Fruit fly (Drosophila melanogaster) whole organism, embryonic: ENCODE measurements around the gene CG7377.

Experiments used
- Aef1 ChIP-seq: fragments of 200-800 bp; sonication (Bioruptor generic); IDR thresholded peaks from 3 replicates; pipeline ENCODE4 v1.3.6; 2022; ENCODE audit warnings: missing biosample characterization, missing genetic modification characterization
- Blimp-1 ChIP-seq: fragments of 200-800 bp; sonication (Bioruptor generic); optimal IDR thresholded peaks from 3 replicates; lab custom pipeline; 2018; ENCODE audit warnings: missing biosample characterization, missing genetic modification characterization, mild to moderate bottlenecking, moderate library complexity, missing genetic modification reagents
- CG10209 ChIP-seq: fragments of 200-800 bp; sonication (Bioruptor generic); optimal IDR thresholded peaks from 3 replicates; lab custom pipeline; 2017; ENCODE audit warnings: missing biosample characterization, mild to moderate bottlenecking, missing genetic modification characterization, missing genetic modification reagents
- CG10543 ChIP-seq: fragments of 200-800 bp; sonication (Bioruptor generic); optimal IDR thresholded peaks from 3 replicates; lab custom pipeline; 2017; ENCODE audit warnings: missing biosample characterization, mild to moderate bottlenecking, missing genetic modification characterization, moderate library complexity
- CG11456 ChIP-seq: fragments of 200-800 bp; sonication (Bioruptor generic); IDR thresholded peaks from 3 replicates; pipeline ENCODE4 v1.3.6; 2022; ENCODE audit warnings: missing biosample characterization, missing genetic modification characterization
- CG12744 ChIP-seq: fragments of 200-800 bp; sonication (Bioruptor generic); optimal IDR thresholded peaks from 2 replicates; lab custom pipeline; 2016; ENCODE audit warnings: missing biosample characterization, missing genetic modification characterization
- CG18764 ChIP-seq: fragments of 200-800 bp; sonication (Bioruptor generic); optimal IDR thresholded peaks from 3 replicates; lab custom pipeline; 2016; ENCODE audit warnings: missing biosample characterization, missing genetic modification characterization
- CG2712 ChIP-seq: fragments of 200-800 bp; optimal IDR thresholded peaks from 3 replicates; lab custom pipeline; 2019; ENCODE audit warnings: missing biosample characterization, mild to moderate bottlenecking, missing genetic modification characterization, moderate library complexity
- CG3065 ChIP-seq: fragments of 200-800 bp; sonication (Bioruptor generic); optimal IDR thresholded peaks from 2 replicates; lab custom pipeline; 2016; ENCODE audit warnings: missing biosample characterization, missing genetic modification characterization
- CG31441 ChIP-seq: fragments of 200-800 bp; sonication (Bioruptor generic); IDR thresholded peaks from 2 replicates; pipeline ENCODE4 v1.3.6; 2022; ENCODE audit warnings: missing biosample characterization, missing genetic modification characterization
- CG32532 ChIP-seq: fragments of 200-800 bp; sonication (Bioruptor generic); IDR thresholded peaks from 2 replicates; pipeline ENCODE4 v1.3.6; 2022; ENCODE audit warnings: missing biosample characterization, missing genetic modification characterization
- CG4707 ChIP-seq: fragments of 200-800 bp; sonication (Bioruptor generic); optimal IDR thresholded peaks from 2 replicates; lab custom pipeline; 2018; ENCODE audit warnings: missing biosample characterization, mild to moderate bottlenecking, missing genetic modification characterization, moderate library complexity
- CG5245 ChIP-seq: fragments of 200-800 bp; sonication (Bioruptor generic); optimal IDR thresholded peaks from 3 replicates; lab custom pipeline; 2016; ENCODE audit warnings: missing biosample characterization, missing genetic modification characterization
- CG6254 ChIP-seq: fragments of 200-800 bp; sonication (Bioruptor generic); optimal IDR thresholded peaks from 3 replicates; lab custom pipeline; 2017; ENCODE audit warnings: mild to moderate bottlenecking, missing biosample characterization, missing genetic modification reagents, missing genetic modification characterization
- CG7556 ChIP-seq: fragments of 200-800 bp; sonication (Bioruptor generic); optimal IDR thresholded peaks from 2 replicates; lab custom pipeline; 2017; ENCODE audit warnings: missing biosample characterization, mild to moderate bottlenecking, missing genetic modification characterization
- CG8281 ChIP-seq: fragments of 200-800 bp; sonication (Bioruptor generic); optimal IDR thresholded peaks from 2 replicates; lab custom pipeline; 2018; ENCODE audit warnings: missing biosample characterization, mild to moderate bottlenecking, missing genetic modification characterization, moderate library complexity
- CrebB ChIP-seq: fragments of 200-800 bp; sonication (Bioruptor generic); optimal IDR thresholded peaks from 3 replicates; lab custom pipeline; 2018; ENCODE audit warnings: missing biosample characterization, mild to moderate bottlenecking, missing genetic modification characterization
- D ChIP-seq, 2 experiments: fragments of 200-800 bp in 1 of 2; fragments of >200 bp in 1 of 2; sonication (Bioruptor generic) in 1 of 2; optimal IDR thresholded peaks; 2 replicates in 1 of 2; 3 replicates in 1 of 2; lab custom pipeline; 2017; ENCODE audit warnings: mild to moderate bottlenecking in 1 of 2, missing biosample characterization in 1 of 2, missing genetic modification characterization in 1 of 2, missing genetic modification reagents in 1 of 2
- Dip2 ChIP-seq: fragments of 200-800 bp; sonication (Bioruptor generic); IDR thresholded peaks from 2 replicates; pipeline ENCODE4 v1.3.6; 2022; ENCODE audit warnings: missing biosample characterization, missing genetic modification characterization
- Dip3 ChIP-seq: fragments of 200-800 bp; sonication (Bioruptor generic); optimal IDR thresholded peaks from 3 replicates; lab custom pipeline; 2016; ENCODE audit warnings: missing biosample characterization, missing genetic modification characterization
- ERR ChIP-seq: fragments of 200-800 bp; sonication (Bioruptor generic); optimal IDR thresholded peaks from 2 replicates; lab custom pipeline; 2016; ENCODE audit warnings: missing biosample characterization, missing genetic modification characterization
- Gug ChIP-seq: fragments of 200-800 bp; sonication (Bioruptor generic); IDR thresholded peaks from 4 replicates; pipeline ENCODE4 v1.3.6; 2022; ENCODE audit warnings: missing biosample characterization, missing genetic modification characterization
- Hmx ChIP-seq: fragments of 200-800 bp; sonication (Bioruptor generic); optimal IDR thresholded peaks from 2 replicates; lab custom pipeline; 2016; ENCODE audit warnings: missing biosample characterization, missing genetic modification characterization
- Hr39 ChIP-seq: fragments of >200 bp; optimal IDR thresholded peaks from 2 replicates; lab custom pipeline; 2017
- Lhr ChIP-seq: fragments of 200-800 bp; sonication (Bioruptor generic); optimal IDR thresholded peaks from 3 replicates; lab custom pipeline; 2017; ENCODE audit warnings: mild to moderate bottlenecking, missing biosample characterization, missing genetic modification reagents, missing genetic modification characterization
- MBD-R2 ChIP-seq: fragments of 200-800 bp; sonication (Bioruptor generic); IDR thresholded peaks from 2 replicates; pipeline ENCODE4 v1.3.6; 2022; ENCODE audit warnings: missing biosample characterization, missing genetic modification characterization
- MESR4 ChIP-seq: fragments of 200-800 bp; sonication (Bioruptor generic); optimal IDR thresholded peaks from 2 replicates; lab custom pipeline; 2018; ENCODE audit warnings: missing biosample characterization, mild to moderate bottlenecking, missing genetic modification characterization, moderate library complexity
- Mrtf ChIP-seq: fragments of 200-800 bp; sonication (Bioruptor generic); IDR thresholded peaks from 3 replicates; pipeline ENCODE4 v1.3.6; 2022; ENCODE audit warnings: missing biosample characterization, missing genetic modification characterization
- TFAM ChIP-seq: fragments of 200-800 bp; sonication (Bioruptor generic); optimal IDR thresholded peaks from 2 replicates; lab custom pipeline; 2017; ENCODE audit warnings: missing biosample characterization, missing genetic modification characterization, inconsistent platforms
- Vsx1 ChIP-seq: fragments of 200-800 bp; sonication (Bioruptor generic); optimal IDR thresholded peaks from 2 replicates; lab custom pipeline; 2017; ENCODE audit warnings: missing biosample characterization, mild to moderate bottlenecking, missing genetic modification characterization, missing genetic modification reagents
- al ChIP-seq: fragments of 200-800 bp; sonication (Bioruptor generic); IDR thresholded peaks from 2 replicates; pipeline ENCODE4 v1.3.6; 2022; ENCODE audit warnings: missing biosample characterization, missing genetic modification characterization
- ase ChIP-seq: fragments of 200-800 bp; sonication (Bioruptor generic); IDR thresholded peaks from 3 replicates; pipeline ENCODE4 v1.3.6; 2022; ENCODE audit warnings: missing biosample characterization, missing genetic modification characterization
- chn ChIP-seq: fragments of 200-800 bp; sonication (Bioruptor generic); optimal IDR thresholded peaks from 2 replicates; lab custom pipeline; 2016; ENCODE audit warnings: missing biosample characterization, missing genetic modification characterization
- cwo ChIP-seq: fragments of 200-800 bp; sonication (Bioruptor generic); optimal IDR thresholded peaks from 3 replicates; lab custom pipeline; 2017; ENCODE audit warnings: missing biosample characterization, missing genetic modification characterization, mild to moderate bottlenecking, moderate library complexity, missing genetic modification reagents
- danr ChIP-seq: fragments of 200-800 bp; sonication (Bioruptor generic); IDR thresholded peaks from 2 replicates; pipeline ENCODE4 v1.3.6; 2022; ENCODE audit warnings: missing biosample characterization, missing genetic modification characterization
- dmrt99B ChIP-seq: fragments of 200-800 bp; sonication (Bioruptor generic); optimal IDR thresholded peaks from 2 replicates; lab custom pipeline; 2018; ENCODE audit warnings: missing biosample characterization, mild to moderate bottlenecking, missing genetic modification characterization, moderate library complexity
- dysf ChIP-seq: fragments of 200-800 bp; sonication (Bioruptor generic); IDR thresholded peaks from 3 replicates; pipeline ENCODE4 v1.3.6; 2022; ENCODE audit warnings: missing biosample characterization, missing genetic modification characterization
- ewg ChIP-seq: fragments of 200-800 bp; sonication (Bioruptor generic); optimal IDR thresholded peaks from 3 replicates; lab custom pipeline; 2017; ENCODE audit warnings: mild to moderate bottlenecking, missing biosample characterization, missing genetic modification reagents, missing genetic modification characterization
- gem ChIP-seq: fragments of 200-800 bp; sonication (Bioruptor generic); optimal IDR thresholded peaks from 2 replicates; lab custom pipeline; 2019; ENCODE audit warnings: missing biosample characterization, mild to moderate bottlenecking, missing genetic modification characterization, moderate library complexity
- grn ChIP-seq: fragments of 200-800 bp; sonication (Bioruptor generic); optimal IDR thresholded peaks from 3 replicates; lab custom pipeline; 2017; ENCODE audit warnings: missing biosample characterization, missing genetic modification characterization
- hth ChIP-seq: fragments of >200 bp; optimal IDR thresholded peaks from 2 replicates; lab custom pipeline; 2017; ENCODE audit warnings: inconsistent platforms
- ken ChIP-seq: fragments of 200-800 bp; sonication (Bioruptor generic); IDR thresholded peaks from 3 replicates; pipeline ENCODE4 v1.3.6; 2022; ENCODE audit warnings: missing biosample characterization, missing genetic modification characterization
- klu ChIP-seq: fragments of 200-800 bp; sonication (Bioruptor generic); IDR thresholded peaks from 2 replicates; pipeline ENCODE4 v1.3.6; 2022; ENCODE audit warnings: missing biosample characterization, missing genetic modification characterization
- lola ChIP-seq, 3 experiments: fragments of >200 bp in 2 of 3; fragments of 200-800 bp in 1 of 3; sonication (Bioruptor generic) in 1 of 3; optimal IDR thresholded peaks; 2 replicates each; lab custom pipeline; 2017 to 2019; ENCODE audit warnings: missing biosample characterization in 3 of 3, missing genetic modification characterization in 3 of 3, mild to moderate bottlenecking in 1 of 3, moderate library complexity in 1 of 3
- nerfin-2 ChIP-seq: fragments of 200-800 bp; sonication (Bioruptor generic); IDR thresholded peaks from 2 replicates; pipeline ENCODE4 v1.3.6; 2022; ENCODE audit warnings: missing biosample characterization, missing genetic modification characterization; ENCODE audit not compliant: partially characterized antibody
- org-1 ChIP-seq: fragments of 200-800 bp; sonication (Bioruptor generic); optimal IDR thresholded peaks from 2 replicates; lab custom pipeline; 2017; ENCODE audit warnings: missing biosample characterization, missing genetic modification characterization
- otp ChIP-seq: fragments of 200-800 bp; sonication (Bioruptor generic); IDR thresholded peaks from 3 replicates; pipeline ENCODE4, ENCODE4 v1.3.6; 2022; ENCODE audit warnings: missing biosample characterization, missing genetic modification characterization
- slp2 ChIP-seq: fragments of 200-800 bp; sonication (Bioruptor generic); optimal IDR thresholded peaks from 2 replicates; lab custom pipeline; 2016; ENCODE audit warnings: missing biosample characterization, missing genetic modification characterization
- stwl ChIP-seq: fragments of 200-800 bp; sonication (Bioruptor generic); optimal IDR thresholded peaks from 3 replicates; lab custom pipeline; 2018; ENCODE audit warnings: missing biosample characterization, mild to moderate bottlenecking, missing genetic modification characterization, moderate library complexity
- tin ChIP-seq: fragments of 200-800 bp; sonication (Bioruptor generic); optimal IDR thresholded peaks from 3 replicates; lab custom pipeline; 2016; ENCODE audit warnings: missing biosample characterization, missing genetic modification characterization
- ttk ChIP-seq: fragments of 200-800 bp; sonication (Bioruptor generic); IDR thresholded peaks from 2 replicates; pipeline ENCODE4 v2.1.2; 2022; ENCODE audit warnings: missing biosample characterization, missing genetic modification characterization
- usp ChIP-seq: fragments of >200 bp; optimal IDR thresholded peaks from 2 replicates; lab custom pipeline; 2017; ENCODE audit warnings: missing biosample characterization, missing genetic modification characterization

The CG7377 gene

DNA sequence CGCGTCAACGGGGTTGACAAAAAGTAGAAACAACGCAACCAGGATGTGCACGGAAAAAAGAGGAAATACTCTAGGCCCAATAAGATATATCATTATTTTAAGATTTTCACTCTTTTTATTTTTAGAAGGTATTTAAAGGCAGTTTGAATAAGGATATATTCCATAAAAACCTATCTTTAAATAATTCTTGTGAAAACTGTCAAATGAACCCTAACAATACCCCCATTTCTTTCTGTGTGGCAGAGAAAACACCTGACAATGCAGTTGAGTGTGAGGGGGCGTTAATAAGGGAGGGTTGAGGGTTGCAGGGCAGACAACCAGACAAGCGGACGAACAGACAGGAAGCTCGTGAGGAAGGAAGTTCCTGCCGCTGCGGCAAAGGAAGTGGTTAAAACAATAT, 37.5 kb upstream of the CG7377 start (continued):
- TF ChIP-seq ewg (GFP tag; lab: Kevin White, UChicago) = no peak
- peak in 1 of 3 experiments; percentile 74 for TF ChIP-seq lola (GFP tag; optimal IDR thresholded peaks at IDR 0.05; lab: Kevin White, UChicago)
- TF ChIP-seq CG18764 (GFP tag; lab: Kevin White, UChicago) = no peak
- no peak for TF ChIP-seq ase (GFP tag; lab: Robert Waterston, UW)
- no peak for TF ChIP-seq Hr39 (lab: Kevin White, UChicago)
- TF ChIP-seq Mrtf (GFP tag; lab: Robert Waterston, UW) = no peak
- 0 out of 2 replicates have a peak, but pooled peaks have one; percentile 9 for TF ChIP-seq ttk (GFP tag; lab: Robert Waterston, UW)
- TF ChIP-seq CG4707 (GFP tag; lab: Kevin White, UChicago) = no peak
- TF ChIP-seq CrebB (tag; lab: Kevin White, UChicago) = no peak
- TF ChIP-seq al (GFP tag; lab: Robert Waterston, UW) = no peak
- peak; percentile 36 for TF ChIP-seq CG7556 (GFP tag; lab: Kevin White, UChicago)
- TF ChIP-seq dysf (GFP tag; lab: Robert Waterston, UW) = no peak; the same call in 2 of the 3 replicates
- TF ChIP-seq CG12744 (GFP tag; lab: Kevin White, UChicago) = no peak
- TF ChIP-seq ERR (GFP tag; lab: Kevin White, UChicago) = no peak
- TF ChIP-seq CG2712 (tag; lab: Kevin White, UChicago) = peak; percentile 72
- no peak for TF ChIP-seq Lhr
- TF ChIP-seq gem (tag; lab: Kevin White, UChicago) = peak; percentile 68
- no peak for TF ChIP-seq CG3065 (GFP tag; lab: Kevin White, UChicago)
- TF ChIP-seq otp = no peak
- no peak for TF ChIP-seq usp (GFP tag; lab: Kevin White, UChicago)
- no peak for TF ChIP-seq Dip2 (GFP tag; lab: Robert Waterston, UW)
- TF ChIP-seq nerfin-2 (GFP tag; lab: Robert Waterston, UW) = no peak
- TF ChIP-seq CG6254 = peak; percentile 35
- TF ChIP-seq Aef1 (GFP tag; lab: Robert Waterston, UW) = no peak
- TF ChIP-seq CG10209 (GFP tag; lab: Kevin White, UChicago) = no peak
- TF ChIP-seq CG31441 (GFP tag; lab: Robert Waterston, UW) = 0 out of 2 replicates have a peak, but pooled peaks have one; percentile 46
- peak; percentile 13 for TF ChIP-seq chn (GFP tag; lab: Kevin White, UChicago)
- no peak for TF ChIP-seq MESR4 (GFP tag; lab: Kevin White, UChicago)
- TF ChIP-seq TFAM (GFP tag; lab: Kevin White, UChicago) = no peak
- TF ChIP-seq tin (GFP tag; lab: Kevin White, UChicago) = peak; percentile 32
- TF ChIP-seq CG8281 (tag; lab: Kevin White, UChicago) = no peak
- TF ChIP-seq cwo (GFP tag; lab: Kevin White, UChicago) = no peak
- TF ChIP-seq klu (GFP tag; lab: Robert Waterston, UW) = no peak
- no peak; the same call in 1 of the 2 replicates for TF ChIP-seq CG32532 (GFP tag; lab: Robert Waterston, UW)
- TF ChIP-seq danr (GFP tag; lab: Robert Waterston, UW) = no peak
- TF ChIP-seq Hmx (GFP tag; lab: Kevin White, UChicago) = no peak
- TF ChIP-seq Gug (GFP tag; lab: Robert Waterston, UW) = 0 out of 4 replicates have a peak, but pooled peaks have one; percentile 4
- no peak for TF ChIP-seq org-1 (GFP tag; lab: Kevin White, UChicago)
- TF ChIP-seq CG10543 (GFP tag; lab: Kevin White, UChicago) = no peak
- TF ChIP-seq slp2 = no peak
- TF ChIP-seq D (optimal IDR thresholded peaks at IDR 0.05; lab: Kevin White, UChicago) = no peak
- peak; percentile 23 for TF ChIP-seq D (GFP tag; optimal IDR thresholded peaks at IDR 0.05; lab: Kevin White, UChicago)
- TF ChIP-seq CG11456 = no peak
- no peak for TF ChIP-seq hth (lab: Kevin White, UChicago)
- no peak for TF ChIP-seq MBD-R2 (GFP tag; lab: Robert Waterston, UW)
- TF ChIP-seq grn = no peak
- no peak for TF ChIP-seq Dip3
- no peak for TF ChIP-seq stwl (tag; lab: Kevin White, UChicago)
- no peak for TF ChIP-seq Vsx1
- TF ChIP-seq ken (GFP tag; lab: Robert Waterston, UW) = no peak
- TF ChIP-seq Blimp-1 (GFP tag; lab: Kevin White, UChicago) = peak; percentile 68
- TF ChIP-seq CG5245 (GFP tag; lab: Kevin White, UChicago) = no peak
- TF ChIP-seq dmrt99B (tag; lab: Kevin White, UChicago) = peak; percentile 60
